Fruit fly (Drosophila melanogaster): Measurements from ENCODE around the gene CG44088.

- TF ChIP-seq Sox102F (GFP tag; optimal IDR thresholded peaks at IDR 0.05) (peak; percentile 75), Eip93F (GFP tag; optimal IDR thresholded peaks at IDR 0.05) (no peak), pdm3 (GFP tag; optimal IDR thresholded peaks at IDR 0.05) (peak; percentile 93), CG10669 (GFP tag; optimal IDR thresholded peaks at IDR 0.05) (peak; percentile 70), eg (GFP tag; IDR thresholded peaks at IDR 0.05) (no peak), CG8319 (GFP tag; optimal IDR thresholded peaks at IDR 0.05) (peak; percentile 74)
Measured at dm6 chr3R:4739492-4740431, 35.1 kb downstream of the CG44088 start.
